Fruit fly (Drosophila melanogaster): Measurements from ENCODE around the gene Myo31DF.
A peak's percentile ranks its signal among the peaks of the same experiment; 100 is the strongest.

The Myo31DF gene

DNA sequence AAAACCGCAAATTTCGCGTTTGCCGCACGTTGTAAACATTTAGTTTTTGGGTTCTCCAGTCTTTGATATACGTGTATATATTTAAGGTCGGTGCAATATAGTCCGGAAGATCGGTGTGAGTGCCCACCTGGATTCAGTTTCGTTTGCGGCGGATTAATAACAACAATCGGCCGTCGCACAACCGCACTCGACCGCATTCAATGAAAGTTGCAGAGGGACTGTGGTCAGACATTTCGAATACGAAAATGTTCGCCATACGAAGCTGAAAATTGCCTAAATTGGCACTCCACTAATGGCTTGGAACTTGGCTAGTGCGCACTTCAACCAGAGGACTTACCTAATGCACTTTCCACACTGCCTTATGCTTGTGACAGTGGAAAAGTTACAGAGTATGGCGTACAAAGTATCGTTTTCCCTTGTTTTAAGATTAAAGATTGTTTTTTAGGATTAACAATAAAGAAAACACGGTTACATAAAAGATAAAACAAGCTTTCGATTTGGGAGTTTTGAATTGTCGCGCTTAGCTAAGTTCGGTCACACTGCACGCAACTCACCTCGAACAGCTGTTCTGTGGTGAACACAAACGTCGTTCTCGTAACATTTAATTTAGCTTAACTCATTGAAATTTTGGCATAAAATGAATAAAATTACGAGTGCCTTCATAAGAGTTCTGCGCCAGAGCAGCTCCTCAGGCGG lies at the start of gene Myo31DF, which contains the start of gene CG6094:
Gene Myo31DF (minus strand): TSS at position 223 of the 696 bp plus-strand sequence.
Gene CG6094 (plus strand): TSS at position 525 of the 696 bp plus-strand sequence.
- TF ChIP-seq Clk (GFP tag; optimal IDR thresholded peaks at IDR 0.05) (no peak), tj (GFP tag; optimal IDR thresholded peaks at IDR 0.05) (peak; percentile 60), Mnt (GFP tag; optimal IDR thresholded peaks at IDR 0.05) (peak; percentile 52), CG12768 (GFP tag; optimal IDR thresholded peaks at IDR 0.05) (peak; percentile 39), ovo (GFP tag; optimal IDR thresholded peaks at IDR 0.05) (peak; percentile 22), pad (GFP tag; optimal IDR thresholded peaks at IDR 0.05) (peak; percentile 28), CG7045 (GFP tag; optimal IDR thresholded peaks at IDR 0.05) (no peak), CG1620 (GFP tag; optimal IDR thresholded peaks at IDR 0.05) (peak; percentile 51), CG7101 (tag; optimal IDR thresholded peaks at IDR 0.05) (peak; percentile 27), Crg-1 (GFP tag; optimal IDR thresholded peaks at IDR 0.05) (peak; percentile 18), CG14711 (tag; optimal IDR thresholded peaks at IDR 0.05) (peak; percentile 34), CG11617 (GFP tag; optimal IDR thresholded peaks at IDR 0.05) (no peak), bab1 (GFP tag; optimal IDR thresholded peaks at IDR 0.05) (peak; percentile 48), cic (GFP tag; optimal IDR thresholded peaks at IDR 0.05) (peak; percentile 5)

- TF ChIP-seq CG12768 (GFP tag; optimal IDR thresholded peaks at IDR 0.05): no peak
- no peak for TF ChIP-seq CG7045 (GFP tag; optimal IDR thresholded peaks at IDR 0.05)
- no peak for TF ChIP-seq ovo (GFP tag; optimal IDR thresholded peaks at IDR 0.05)
- TF ChIP-seq tj (GFP tag; optimal IDR thresholded peaks at IDR 0.05): no peak
- TF ChIP-seq toe (GFP tag; optimal IDR thresholded peaks at IDR 0.05): no peak
- TF ChIP-seq CG7101 (tag; optimal IDR thresholded peaks at IDR 0.05): no peak
- no peak for TF ChIP-seq kay (GFP tag; ENCODE audit: borderline replicate concordance)
- no peak for TF ChIP-seq CG11617 (GFP tag; optimal IDR thresholded peaks at IDR 0.05)
- TF ChIP-seq Mnt (GFP tag; optimal IDR thresholded peaks at IDR 0.05): no peak
- no peak for TF ChIP-seq Hr96 (GFP tag; optimal IDR thresholded peaks at IDR 0.05)
- TF ChIP-seq CG33017 (tag; optimal IDR thresholded peaks at IDR 0.05): no peak
- no peak for TF ChIP-seq Clk (GFP tag; optimal IDR thresholded peaks at IDR 0.05)
- no peak for TF ChIP-seq CG14711 (tag; optimal IDR thresholded peaks at IDR 0.05)
- TF ChIP-seq cic (GFP tag; optimal IDR thresholded peaks at IDR 0.05): no peak
- TF ChIP-seq cnc (optimal IDR thresholded peaks at IDR 0.05): no peak
- TF ChIP-seq bab1 (GFP tag; optimal IDR thresholded peaks at IDR 0.05): no peak
- no peak for TF ChIP-seq Crg-1 (GFP tag; optimal IDR thresholded peaks at IDR 0.05)
- TF ChIP-seq CG5204 (GFP tag; optimal IDR thresholded peaks at IDR 0.05): no peak
Measured at dm6 chr2L:10555269-10555668, 48.7 kb upstream of the Myo31DF start.

DNA sequence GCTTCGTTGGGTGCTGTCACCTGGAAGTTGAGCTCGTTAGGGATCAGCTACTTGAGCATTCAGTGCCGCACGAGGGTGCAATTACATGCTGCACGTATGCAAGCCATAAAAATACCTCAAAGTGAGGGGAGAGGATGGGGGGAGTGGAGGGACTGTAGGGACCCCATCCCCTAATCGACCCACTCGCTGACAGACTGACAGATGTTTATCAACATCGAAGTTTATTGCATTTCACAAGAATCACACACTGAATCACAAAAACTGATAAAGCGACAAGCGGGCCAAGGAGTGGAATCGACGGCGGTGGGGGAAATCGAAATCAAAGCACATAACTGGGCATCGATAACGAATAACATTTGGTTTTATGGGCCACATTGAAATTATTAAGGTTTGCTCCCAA lies 48.1 kb upstream of the Myo31DF start:
- no peak for TF ChIP-seq cic (GFP tag; optimal IDR thresholded peaks at IDR 0.05)
- TF ChIP-seq CG7045 (GFP tag; optimal IDR thresholded peaks at IDR 0.05): no peak
- no peak for TF ChIP-seq Mnt (GFP tag; optimal IDR thresholded peaks at IDR 0.05)
- TF ChIP-seq CG5204 (GFP tag; optimal IDR thresholded peaks at IDR 0.05): no peak
- no peak for TF ChIP-seq tj (GFP tag; optimal IDR thresholded peaks at IDR 0.05)
- no peak for TF ChIP-seq pad (GFP tag; optimal IDR thresholded peaks at IDR 0.05)
- TF ChIP-seq Hr96 (GFP tag; optimal IDR thresholded peaks at IDR 0.05): no peak

- no peak for TF ChIP-seq CG11617 (GFP tag; optimal IDR thresholded peaks at IDR 0.05)
- no peak for TF ChIP-seq CG33017 (tag; optimal IDR thresholded peaks at IDR 0.05)
- no peak for TF ChIP-seq CG12768 (GFP tag; optimal IDR thresholded peaks at IDR 0.05)
- no peak for TF ChIP-seq kay (GFP tag; ENCODE audit: borderline replicate concordance)
- no peak for TF ChIP-seq toe (GFP tag; optimal IDR thresholded peaks at IDR 0.05)
- no peak for TF ChIP-seq CG7101 (tag; optimal IDR thresholded peaks at IDR 0.05)
- no peak for TF ChIP-seq Crg-1 (GFP tag; optimal IDR thresholded peaks at IDR 0.05)
- TF ChIP-seq Clk (GFP tag; optimal IDR thresholded peaks at IDR 0.05): no peak
- no peak for TF ChIP-seq cnc (optimal IDR thresholded peaks at IDR 0.05)
- no peak for TF ChIP-seq Mnt (GFP tag; optimal IDR thresholded peaks at IDR 0.05)
- no peak for TF ChIP-seq CG7045 (GFP tag; optimal IDR thresholded peaks at IDR 0.05)
- no peak for TF ChIP-seq CG14711 (tag; optimal IDR thresholded peaks at IDR 0.05)
- TF ChIP-seq cic (GFP tag; optimal IDR thresholded peaks at IDR 0.05): no peak
- TF ChIP-seq CG1620 (GFP tag; optimal IDR thresholded peaks at IDR 0.05): no peak
- TF ChIP-seq ovo (GFP tag; optimal IDR thresholded peaks at IDR 0.05): no peak
- no peak for TF ChIP-seq bab1 (GFP tag; optimal IDR thresholded peaks at IDR 0.05)
- no peak for TF ChIP-seq tj (GFP tag; optimal IDR thresholded peaks at IDR 0.05)
Measured at dm6 chr2L:10553692-10554091, 47.1 kb upstream of the Myo31DF start.

dm6 chr2L:10552807-10553206 lies 46.2 kb upstream of the Myo31DF start:
- TF ChIP-seq Crg-1 (GFP tag; optimal IDR thresholded peaks at IDR 0.05) (peak; percentile 36), CG7101 (tag; optimal IDR thresholded peaks at IDR 0.05) (peak; percentile 53), CG7045 (GFP tag; optimal IDR thresholded peaks at IDR 0.05) (no peak), cic (GFP tag; optimal IDR thresholded peaks at IDR 0.05) (peak; percentile 75), kay (GFP tag; ENCODE audit: borderline replicate concordance) (peak; percentile 12), CG14711 (tag; optimal IDR thresholded peaks at IDR 0.05) (no peak)

dm6 chr2L:10548814-10549423 lies 42.3 kb upstream of the Myo31DF start:
- TF ChIP-seq cnc (optimal IDR thresholded peaks at IDR 0.05) (no peak), CG1620 (GFP tag; optimal IDR thresholded peaks at IDR 0.05) (no peak), toe (GFP tag; optimal IDR thresholded peaks at IDR 0.05) (no peak), pad (GFP tag; optimal IDR thresholded peaks at IDR 0.05) (no peak), tj (GFP tag; optimal IDR thresholded peaks at IDR 0.05) (no peak), bab1 (GFP tag; optimal IDR thresholded peaks at IDR 0.05) (no peak), CG12768 (GFP tag; optimal IDR thresholded peaks at IDR 0.05) (no peak)
